Worm (Caenorhabditis elegans): ENCODE results near the gene C48B4.7.

The C48B4.7 gene

ce11 chrIII:9559381-9559881, at the start of gene C48B4.7:
Gene C48B4.7, minus strand, starts transcription at chrIII:9559431.
- TF ChIP-seq eyg-1 (tag; optimal IDR thresholded peaks at IDR 0.05): no peak
- TF ChIP-seq lin-11 (tag; optimal IDR thresholded peaks at IDR 0.05): no peak
- no peak for TF ChIP-seq ceh-9 (tag; optimal IDR thresholded peaks at IDR 0.05)
- TF ChIP-seq unc-3 (GFP tag; conservative IDR thresholded peaks at IDR 0.05): no peak
- no peak for TF ChIP-seq unc-3 (tag; optimal IDR thresholded peaks at IDR 0.05)

ce11 chrIII:9608650-9609049, 49.4 kb upstream of the C48B4.7 start, which contains the start of gene clec-161:
Gene clec-161, minus strand, starts transcription at chrIII:9608750.
- TF ChIP-seq hlh-6 (tag; optimal IDR thresholded peaks at IDR 0.05) (no peak), ceh-48 (tag; optimal IDR thresholded peaks at IDR 0.05) (no peak), mec-3 (tag; optimal IDR thresholded peaks at IDR 0.05; ENCODE audit: borderline replicate concordance) (no peak), elt-2 (tag; optimal IDR thresholded peaks at IDR 0.05) (no peak)

- no peak for TF ChIP-seq pat-9 (tag; optimal IDR thresholded peaks at IDR 0.05)
These were observed 41.4 kb upstream of the C48B4.7 start, which contains the start of gene F58A4.2 for ce11 chrIII:9600645-9601044. Gene F58A4.2, minus strand, starts transcription at chrIII:9600745.

- no peak for TF ChIP-seq ama-1 (optimal IDR thresholded peaks at IDR 0.05)
- TF ChIP-seq ceh-18 (tag; optimal IDR thresholded peaks at IDR 0.05): no peak
- TF ChIP-seq ceh-9 (tag; optimal IDR thresholded peaks at IDR 0.05): no peak
- TF ChIP-seq hlh-15 (tag; optimal IDR thresholded peaks at IDR 0.05): no peak
- TF ChIP-seq madf-2 (tag; optimal IDR thresholded peaks at IDR 0.05): no peak
- no peak for TF ChIP-seq ceh-19 (GFP tag; optimal IDR thresholded peaks at IDR 0.05)
- TF ChIP-seq ets-4 (tag; optimal IDR thresholded peaks at IDR 0.05): no peak
- no peak for TF ChIP-seq C38D4.7 (GFP tag; optimal IDR thresholded peaks at IDR 0.05)
- TF ChIP-seq Y22D7AL.16 (tag; optimal IDR thresholded peaks at IDR 0.05): no peak
- no peak for TF ChIP-seq dmd-4 (tag; optimal IDR thresholded peaks at IDR 0.05; ENCODE audit: borderline replicate concordance)
- TF ChIP-seq fkh-6 (tag; optimal IDR thresholded peaks at IDR 0.05): no peak
- TF ChIP-seq dve-1 (tag; optimal IDR thresholded peaks at IDR 0.05): no peak
- no peak for TF ChIP-seq gmeb-2 (tag; optimal IDR thresholded peaks at IDR 0.05)
- no peak for TF ChIP-seq ceh-45 (GFP tag; IDR thresholded peaks at IDR 0.05)
- TF ChIP-seq unc-86 (tag; optimal IDR thresholded peaks at IDR 0.05): no peak
- no peak for TF ChIP-seq rnt-1 (tag; optimal IDR thresholded peaks at IDR 0.05)
- TF ChIP-seq elt-2 (tag; optimal IDR thresholded peaks at IDR 0.05): no peak
- TF ChIP-seq ceh-34 (tag; optimal IDR thresholded peaks at IDR 0.05): no peak
- TF ChIP-seq nhr-11 (tag; optimal IDR thresholded peaks at IDR 0.05): no peak
- TF ChIP-seq nhr-232 (tag; optimal IDR thresholded peaks at IDR 0.05): no peak
These were observed 38.9 kb upstream of the C48B4.7 start, which contains the start of gene F58A4.1 for ce11 chrIII:9598168-9598567. Gene F58A4.1, plus strand, starts transcription at chrIII:9598468.

ce11 chrIII:9597044-9597443, 37.8 kb upstream of the C48B4.7 start, which contains the start of gene C48B4.12:
Gene C48B4.12, plus strand, starts transcription at chrIII:9597344.
- no peak for TF ChIP-seq ceh-24 (tag; optimal IDR thresholded peaks at IDR 0.05)
- TF ChIP-seq ceh-2 (tag; optimal IDR thresholded peaks at IDR 0.05): no peak
- TF ChIP-seq K02D7.2 (tag; optimal IDR thresholded peaks at IDR 0.05): no peak
- TF ChIP-seq ceh-34 (tag; optimal IDR thresholded peaks at IDR 0.05): no peak
- no peak for TF ChIP-seq elt-4 (tag; optimal IDR thresholded peaks at IDR 0.05)
- no peak for TF ChIP-seq hlh-13 (GFP tag; optimal IDR thresholded peaks at IDR 0.05)
- no peak for TF ChIP-seq zip-5 (tag; optimal IDR thresholded peaks at IDR 0.05)
- no peak for TF ChIP-seq tbx-2 (tag; optimal IDR thresholded peaks at IDR 0.05)
- TF ChIP-seq nhr-11 (tag; optimal IDR thresholded peaks at IDR 0.05): no peak
- TF ChIP-seq ceh-6 (GFP tag; optimal IDR thresholded peaks at IDR 0.05): no peak
- TF ChIP-seq unc-86 (tag; optimal IDR thresholded peaks at IDR 0.05): no peak
- TF ChIP-seq K09A11.1 (tag; optimal IDR thresholded peaks at IDR 0.05; ENCODE audit: insufficient read depth): no peak

All from whole organism, late embryonic.